In the genomic region with DNA sequence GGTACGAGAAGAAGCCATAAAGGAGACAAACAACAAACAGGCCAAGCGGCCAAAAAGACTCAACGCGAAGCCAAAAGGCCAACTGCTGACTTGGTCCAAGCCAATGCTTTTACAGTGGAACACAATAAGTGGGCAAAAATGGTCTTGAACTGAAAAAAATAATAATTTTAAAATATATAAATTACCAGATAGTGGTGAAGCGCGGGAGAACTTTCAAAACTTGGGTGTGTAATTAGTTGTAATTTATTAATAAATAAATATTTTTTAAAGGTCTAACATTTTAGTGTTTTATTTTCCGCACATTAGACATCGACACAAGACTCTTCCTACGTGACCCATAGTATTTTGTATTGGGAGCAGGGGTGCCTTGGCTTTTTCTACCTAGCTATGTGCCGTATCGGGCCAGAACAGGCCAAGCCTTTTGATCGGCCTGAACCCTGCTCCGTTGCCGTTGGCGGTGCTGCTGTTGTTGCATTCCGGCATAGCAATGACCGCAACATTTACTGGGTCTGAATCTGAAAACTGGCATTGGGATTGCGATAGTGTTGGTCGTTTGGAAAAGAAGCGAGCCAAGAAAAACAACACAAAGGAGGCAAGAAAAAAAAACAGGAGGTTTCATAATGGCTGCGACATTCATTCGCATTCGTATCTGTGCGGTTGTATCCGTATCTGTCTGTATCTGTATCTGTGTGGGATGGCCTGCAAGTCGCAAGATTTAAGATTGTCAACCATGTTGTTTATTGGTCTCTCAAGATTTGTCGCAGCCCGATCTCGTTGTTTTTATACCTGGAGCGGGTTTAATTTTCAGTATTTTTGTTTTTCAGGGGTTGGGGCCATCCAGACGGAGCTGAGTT, we compare ENCODE assay signal across 1 fruit fly cellular context.
TF ChIP-seq lines count a peak whose summit lies in the region.

No protein-coding gene starts in this region.

TF ChIP-seq in whole organism, embryonic, 481 proteins besides CTCF, POLR2A, EP300 and RAD21 (continued from another document and continues in another):
- TF ChIP-seq CG11398 (GFP tag; optimal IDR thresholded peaks at IDR 0.05; lab: Kevin White, UChicago), result no peak
- TF ChIP-seq CG4360 (GFP tag; IDR thresholded peaks at IDR 0.05; lab: Robert Waterston, UW), result 0 out of 2 replicates have a peak, but pooled peaks have one; percentile 42
- no peak for TF ChIP-seq chm (GFP tag; IDR thresholded peaks at IDR 0.05; lab: Robert Waterston, UW)
- no peak for TF ChIP-seq Doc2 (GFP tag; IDR thresholded peaks at IDR 0.05; lab: Robert Waterston, UW)
- TF ChIP-seq CG13775 (GFP tag; optimal IDR thresholded peaks at IDR 0.05; lab: Kevin White, UChicago), result peak; percentile 36
- no peak for TF ChIP-seq D19B (GFP tag; optimal IDR thresholded peaks at IDR 0.05; lab: Kevin White, UChicago)
- TF ChIP-seq bab2 (GFP tag; optimal IDR thresholded peaks at IDR 0.05; lab: Kevin White, UChicago), result no peak
- peak; percentile 89 for TF ChIP-seq CG15696 (tag; optimal IDR thresholded peaks at IDR 0.05; lab: Kevin White, UChicago)
- no peak for TF ChIP-seq pb (GFP tag; optimal IDR thresholded peaks at IDR 0.05; lab: Kevin White, UChicago)
- TF ChIP-seq CHES-1-like (GFP tag; optimal IDR thresholded peaks at IDR 0.05; lab: Kevin White, UChicago), result no peak
- no peak for TF ChIP-seq lbe (GFP tag; optimal IDR thresholded peaks at IDR 0.05; lab: Kevin White, UChicago)
- TF ChIP-seq CG3407 (GFP tag; optimal IDR thresholded peaks at IDR 0.05; lab: Kevin White, UChicago), result peak; percentile 16
- TF ChIP-seq CG12071 (GFP tag; optimal IDR thresholded peaks at IDR 0.05; lab: Kevin White, UChicago), result no peak
- TF ChIP-seq ap (GFP tag; IDR thresholded peaks at IDR 0.05; lab: Robert Waterston, UW), result no peak
- TF ChIP-seq CG6854 (GFP tag; optimal IDR thresholded peaks at IDR 0.05; lab: Kevin White, UChicago), result no peak
- TF ChIP-seq CG2889 (GFP tag; IDR thresholded peaks at IDR 0.05; lab: Robert Waterston, UW), result no peak
- TF ChIP-seq CG34376 (GFP tag; optimal IDR thresholded peaks at IDR 0.05; lab: Kevin White, UChicago), result no peak
- peak; percentile 48 for TF ChIP-seq gcm (GFP tag; optimal IDR thresholded peaks at IDR 0.05; lab: Kevin White, UChicago)
- no peak for TF ChIP-seq pum (GFP tag; optimal IDR thresholded peaks at IDR 0.05; lab: Kevin White, UChicago)
- no peak for TF ChIP-seq CG32532 (GFP tag; IDR thresholded peaks at IDR 0.05; lab: Robert Waterston, UW)
- no peak for TF ChIP-seq lov (optimal IDR thresholded peaks at IDR 0.05; lab: Kevin White, UChicago)
- TF ChIP-seq lov (GFP tag; IDR thresholded peaks at IDR 0.05; lab: Robert Waterston, UW), result peak; percentile 23; the same call in 1 of the 3 replicates
- TF ChIP-seq Neu2 (GFP tag; optimal IDR thresholded peaks at IDR 0.05; lab: Kevin White, UChicago; ENCODE audit: borderline replicate concordance), result no peak
- TF ChIP-seq CG5180 (GFP tag; optimal IDR thresholded peaks at IDR 0.05; lab: Kevin White, UChicago), result no peak
- TF ChIP-seq Hand (GFP tag; optimal IDR thresholded peaks at IDR 0.05; lab: Kevin White, UChicago), result no peak
- TF ChIP-seq Awh (GFP tag; IDR thresholded peaks at IDR 0.05; lab: Robert Waterston, UW), result no peak
- no peak for TF ChIP-seq CG16813 (GFP tag; IDR thresholded peaks at IDR 0.05; lab: Robert Waterston, UW; ENCODE audit: partially characterized antibody)
- TF ChIP-seq TFAM (GFP tag; optimal IDR thresholded peaks at IDR 0.05; lab: Kevin White, UChicago), result no peak
- TF ChIP-seq CG4730 (GFP tag; IDR thresholded peaks at IDR 0.05; lab: Robert Waterston, UW), result no peak
- peak; percentile 52 for TF ChIP-seq lab (GFP tag; optimal IDR thresholded peaks at IDR 0.05; lab: Kevin White, UChicago)
- no peak for TF ChIP-seq CG17612 (GFP tag; IDR thresholded peaks at IDR 0.05; lab: Robert Waterston, UW)
- TF ChIP-seq CG12299 (tag; optimal IDR thresholded peaks at IDR 0.05; lab: Kevin White, UChicago), result no peak
- TF ChIP-seq nmo (GFP tag; optimal IDR thresholded peaks at IDR 0.05; lab: Kevin White, UChicago), result peak; percentile 60
- TF ChIP-seq CG14441 (GFP tag; IDR thresholded peaks at IDR 0.05; lab: Robert Waterston, UW), result no peak
- TF ChIP-seq danr (GFP tag; IDR thresholded peaks at IDR 0.05; lab: Robert Waterston, UW), result no peak
- TF ChIP-seq CG7963 (GFP tag; IDR thresholded peaks at IDR 0.05; lab: Robert Waterston, UW; ENCODE audit: partially characterized antibody), result no peak
- no peak for TF ChIP-seq Bgb (GFP tag; IDR thresholded peaks at IDR 0.05; lab: Robert Waterston, UW; ENCODE audit: partially characterized antibody)
- TF ChIP-seq fd64A (GFP tag; optimal IDR thresholded peaks at IDR 0.05; lab: Kevin White, UChicago), result no peak
- no peak for TF ChIP-seq CG2199 (GFP tag; IDR thresholded peaks at IDR 0.05; lab: Robert Waterston, UW)
- peak; percentile 27 for TF ChIP-seq grn (GFP tag; optimal IDR thresholded peaks at IDR 0.05; lab: Kevin White, UChicago)
- TF ChIP-seq psq (GFP tag; optimal IDR thresholded peaks at IDR 0.05; lab: Kevin White, UChicago), result no peak
- TF ChIP-seq cwo (GFP tag; optimal IDR thresholded peaks at IDR 0.05; lab: Kevin White, UChicago), result no peak
- peak; percentile 29 for TF ChIP-seq CG8359 (GFP tag; optimal IDR thresholded peaks at IDR 0.05; lab: Kevin White, UChicago; ENCODE audit: borderline replicate concordance)
- no peak for TF ChIP-seq CG43689 (GFP tag; IDR thresholded peaks at IDR 0.05; lab: Robert Waterston, UW)
- TF ChIP-seq eve (GFP tag; optimal IDR thresholded peaks at IDR 0.05; lab: Kevin White, UChicago), result no peak
- TF ChIP-seq CG31365 (tag; optimal IDR thresholded peaks at IDR 0.05; lab: Kevin White, UChicago), result no peak
- no peak for TF ChIP-seq wek (GFP tag; optimal IDR thresholded peaks at IDR 0.05; lab: Kevin White, UChicago)
- no peak for TF ChIP-seq Dll (GFP tag; IDR thresholded peaks at IDR 0.05; lab: Robert Waterston, UW; ENCODE audit: partially characterized antibody)
- peak; percentile 61 for TF ChIP-seq CG13424 (tag; optimal IDR thresholded peaks at IDR 0.05; lab: Kevin White, UChicago)
- TF ChIP-seq CG6272 (GFP tag; IDR thresholded peaks at IDR 0.05; lab: Robert Waterston, UW), result no peak
- TF ChIP-seq NC2α (GFP tag; optimal IDR thresholded peaks at IDR 0.05; lab: Kevin White, UChicago), result no peak
- TF ChIP-seq CG10321 (GFP tag; IDR thresholded peaks at IDR 0.05; lab: Robert Waterston, UW), result no peak
- TF ChIP-seq p53 (GFP tag; optimal IDR thresholded peaks at IDR 0.05; lab: Kevin White, UChicago), result no peak
- no peak for TF ChIP-seq CG5245 (GFP tag; optimal IDR thresholded peaks at IDR 0.05; lab: Kevin White, UChicago)
- TF ChIP-seq CG16779 (GFP tag; IDR thresholded peaks at IDR 0.05; lab: Robert Waterston, UW), result no peak
- no peak for TF ChIP-seq CG9817 (tag; optimal IDR thresholded peaks at IDR 0.05; lab: Kevin White, UChicago)
- TF ChIP-seq NfI (GFP tag; optimal IDR thresholded peaks at IDR 0.05; lab: Kevin White, UChicago), result peak; percentile 9
- TF ChIP-seq Dip3 (GFP tag; optimal IDR thresholded peaks at IDR 0.05; lab: Kevin White, UChicago), result no peak
- TF ChIP-seq rib (GFP tag; IDR thresholded peaks at IDR 0.05; lab: Robert Waterston, UW), result no peak
- TF ChIP-seq H15 (GFP tag; IDR thresholded peaks at IDR 0.05; lab: Robert Waterston, UW), result 0 out of 3 replicates have a peak, but pooled peaks have one; percentile 29
- peak; percentile 28 for TF ChIP-seq ind (GFP tag; optimal IDR thresholded peaks at IDR 0.05; lab: Kevin White, UChicago)
- peak; percentile 88 for TF ChIP-seq CG2712 (tag; optimal IDR thresholded peaks at IDR 0.05; lab: Kevin White, UChicago)
- no peak for TF ChIP-seq CrebB (tag; optimal IDR thresholded peaks at IDR 0.05; lab: Kevin White, UChicago)
- TF ChIP-seq shn (GFP tag; optimal IDR thresholded peaks at IDR 0.05; lab: Kevin White, UChicago), result no peak
- TF ChIP-seq pfk (GFP tag; optimal IDR thresholded peaks at IDR 0.05; lab: Kevin White, UChicago), result no peak
- TF ChIP-seq Dek (tag; optimal IDR thresholded peaks at IDR 0.05; lab: Kevin White, UChicago), result no peak
- TF ChIP-seq zfh1 (GFP tag; IDR thresholded peaks at IDR 0.05; lab: Robert Waterston, UW), result peak; percentile 75
- no peak for TF ChIP-seq CG10462 (GFP tag; optimal IDR thresholded peaks at IDR 0.05; lab: Kevin White, UChicago)
- no peak for TF ChIP-seq inv (GFP tag; IDR thresholded peaks at IDR 0.05; lab: Robert Waterston, UW; ENCODE audit: partially characterized antibody)
- TF ChIP-seq fd96Cb (tag; optimal IDR thresholded peaks at IDR 0.05; lab: Kevin White, UChicago), result peak; percentile 66
- TF ChIP-seq Mes4 (GFP tag; optimal IDR thresholded peaks at IDR 0.05; lab: Kevin White, UChicago), result no peak
- TF ChIP-seq CG18619 (GFP tag; optimal IDR thresholded peaks at IDR 0.05; lab: Kevin White, UChicago), result peak; percentile 21
- no peak for TF ChIP-seq run (tag; optimal IDR thresholded peaks at IDR 0.05; lab: Kevin White, UChicago)
- TF ChIP-seq mam (GFP tag; optimal IDR thresholded peaks at IDR 0.05; lab: Kevin White, UChicago), result no peak
- no peak for TF ChIP-seq CG12219 (GFP tag; optimal IDR thresholded peaks at IDR 0.05; lab: Kevin White, UChicago)
- no peak for TF ChIP-seq CG4282 (GFP tag; optimal IDR thresholded peaks at IDR 0.05; lab: Kevin White, UChicago)
- TF ChIP-seq dati (GFP tag; IDR thresholded peaks at IDR 0.05; lab: Robert Waterston, UW), result no peak
- TF ChIP-seq salm (tag; optimal IDR thresholded peaks at IDR 0.05; lab: Kevin White, UChicago), result peak; percentile 4
- no peak for TF ChIP-seq CG7745 (tag; optimal IDR thresholded peaks at IDR 0.05; lab: Kevin White, UChicago)
- TF ChIP-seq fd102C (GFP tag; optimal IDR thresholded peaks at IDR 0.05; lab: Kevin White, UChicago), result peak; percentile 20
- no peak for TF ChIP-seq fru (optimal IDR thresholded peaks at IDR 0.05; lab: Kevin White, UChicago)
- no peak for TF ChIP-seq tna (GFP tag; IDR thresholded peaks at IDR 0.05; lab: Robert Waterston, UW; ENCODE audit: partially characterized antibody)
- no peak for TF ChIP-seq Dp (GFP tag; optimal IDR thresholded peaks at IDR 0.05; lab: Kevin White, UChicago)
- no peak for TF ChIP-seq sug (tag; optimal IDR thresholded peaks at IDR 0.05; lab: Kevin White, UChicago)
- TF ChIP-seq D (optimal IDR thresholded peaks at IDR 0.05; lab: Kevin White, UChicago), result no peak
- peak; percentile 36 for TF ChIP-seq D (GFP tag; optimal IDR thresholded peaks at IDR 0.05; lab: Kevin White, UChicago)
- TF ChIP-seq z (GFP tag; IDR thresholded peaks at IDR 0.05; lab: Robert Waterston, UW), result no peak
- TF ChIP-seq CG12236 (GFP tag; optimal IDR thresholded peaks at IDR 0.05; lab: Kevin White, UChicago), result no peak
- no peak for TF ChIP-seq CG12942 (GFP tag; optimal IDR thresholded peaks at IDR 0.05; lab: Kevin White, UChicago)
- no peak for TF ChIP-seq Camta (GFP tag; optimal IDR thresholded peaks at IDR 0.05; lab: Kevin White, UChicago)
- no peak for TF ChIP-seq Hmr (GFP tag; optimal IDR thresholded peaks at IDR 0.05; lab: Kevin White, UChicago)
- 0 out of 2 replicates have a peak, but pooled peaks have one; percentile 15 for TF ChIP-seq ttk (GFP tag; IDR thresholded peaks at IDR 0.05; lab: Robert Waterston, UW)
- no peak for TF ChIP-seq en (GFP tag; optimal IDR thresholded peaks at IDR 0.05; lab: Kevin White, UChicago)
- TF ChIP-seq CG10274 (GFP tag; optimal IDR thresholded peaks at IDR 0.05; lab: Kevin White, UChicago), result no peak
- TF ChIP-seq tin (GFP tag; optimal IDR thresholded peaks at IDR 0.05; lab: Kevin White, UChicago), result peak; percentile 16
- no peak for TF ChIP-seq ab (GFP tag; optimal IDR thresholded peaks at IDR 0.05; lab: Kevin White, UChicago)
- no peak for TF ChIP-seq tgo (GFP tag; IDR thresholded peaks at IDR 0.05; lab: Robert Waterston, UW)
- no peak for TF ChIP-seq Xbp1 (GFP tag; optimal IDR thresholded peaks at IDR 0.05; lab: Kevin White, UChicago)
- TF ChIP-seq HLH4C (GFP tag; IDR thresholded peaks at IDR 0.05; lab: Robert Waterston, UW; ENCODE audit: partially characterized antibody), result no peak
- TF ChIP-seq CG6813 (GFP tag; optimal IDR thresholded peaks at IDR 0.05; lab: Kevin White, UChicago), result peak; percentile 42
- peak; percentile 76 for TF ChIP-seq abd-A (tag; optimal IDR thresholded peaks at IDR 0.05; lab: Kevin White, UChicago)
- no peak for TF ChIP-seq HLHmδ (GFP tag; optimal IDR thresholded peaks at IDR 0.05; lab: Kevin White, UChicago)
- TF ChIP-seq hkb (optimal IDR thresholded peaks at IDR 0.05; lab: Kevin White, UChicago), result no peak
- peak; percentile 52; the same call in 1 of the 2 replicates for TF ChIP-seq hkb (GFP tag; IDR thresholded peaks at IDR 0.05; lab: Robert Waterston, UW)
- TF ChIP-seq CG10543 (GFP tag; optimal IDR thresholded peaks at IDR 0.05; lab: Kevin White, UChicago), result peak; percentile 12
- TF ChIP-seq MTF-1 (GFP tag; optimal IDR thresholded peaks at IDR 0.05; lab: Kevin White, UChicago; ENCODE audit: borderline replicate concordance), result peak; percentile 1
- no peak for TF ChIP-seq E2f1 (GFP tag; IDR thresholded peaks at IDR 0.05; lab: Robert Waterston, UW)
- TF ChIP-seq HLH3B (GFP tag; IDR thresholded peaks at IDR 0.05; lab: Robert Waterston, UW), result peak; percentile 18; the same call in 1 of the 2 replicates
- TF ChIP-seq CG6689 (GFP tag; IDR thresholded peaks at IDR 0.05; lab: Robert Waterston, UW), result peak; percentile 71
- no peak for TF ChIP-seq vnd (GFP tag; IDR thresholded peaks at IDR 0.05; lab: Robert Waterston, UW; ENCODE audit: partially characterized antibody)
- no peak for TF ChIP-seq gfzf (GFP tag; optimal IDR thresholded peaks at IDR 0.05; lab: Kevin White, UChicago)
- TF ChIP-seq Pdp1 (GFP tag; optimal IDR thresholded peaks at IDR 0.05; lab: Kevin White, UChicago), result no peak
- TF ChIP-seq CG13123 (GFP tag; optimal IDR thresholded peaks at IDR 0.05; lab: Kevin White, UChicago), result no peak
- no peak for TF ChIP-seq CG18011 (GFP tag; optimal IDR thresholded peaks at IDR 0.05; lab: Kevin White, UChicago)
- TF ChIP-seq CG7357 (GFP tag; IDR thresholded peaks at IDR 0.05; lab: Robert Waterston, UW), result peak; percentile 36; the same call in 1 of the 3 replicates
- peak; percentile 63 for TF ChIP-seq CG4424 (GFP tag; optimal IDR thresholded peaks at IDR 0.05; lab: Kevin White, UChicago)
- TF ChIP-seq Atf6 (GFP tag; IDR thresholded peaks at IDR 0.05; lab: Robert Waterston, UW), result no peak
- TF ChIP-seq sisA (GFP tag; IDR thresholded peaks at IDR 0.05; lab: Robert Waterston, UW), result 0 out of 2 replicates have a peak, but pooled peaks have one; percentile 12
- TF ChIP-seq CG1233 (GFP tag; optimal IDR thresholded peaks at IDR 0.05; lab: Kevin White, UChicago), result peak; percentile 62
- no peak for TF ChIP-seq Fer1 (GFP tag; optimal IDR thresholded peaks at IDR 0.05; lab: Kevin White, UChicago)
- TF ChIP-seq Adf1 (GFP tag; IDR thresholded peaks at IDR 0.05; lab: Robert Waterston, UW), result no peak
- no peak for TF ChIP-seq pzg (GFP tag; optimal IDR thresholded peaks at IDR 0.05; lab: Kevin White, UChicago)
- TF ChIP-seq Dfd (GFP tag; optimal IDR thresholded peaks at IDR 0.05; lab: Kevin White, UChicago), result no peak
- TF ChIP-seq CG12155 (GFP tag; optimal IDR thresholded peaks at IDR 0.05; lab: Kevin White, UChicago), result no peak
